Worm (Caenorhabditis elegans) whole organism, L4 larva: ENCODE data around the gene H35B03.1.

Experiments
- F44E2.7 ChIP-seq: fragments of 200-800 bp; sonication (Bioruptor generic); IDR thresholded peaks from 2 replicates; pipeline ENCODE4 v2.1.2; 2022; ENCODE audit warnings: missing genetic modification characterization, missing compliant biosample characterization
- Y5F2A.4 ChIP-seq: fragments of 200-800 bp; sonication (Bioruptor generic); optimal IDR thresholded peaks from 2 replicates; lab custom pipeline; 2018; ENCODE audit warnings: mild to moderate bottlenecking, missing genetic modification characterization, missing compliant biosample characterization
- arid-1 ChIP-seq: fragments of 200-800 bp; sonication (Bioruptor generic); conservative IDR thresholded peaks from 2 replicates; pipeline ENCODE4 v1.3.6; 2022; ENCODE audit warnings: missing genetic modification reagents, missing genetic modification characterization, missing compliant biosample characterization
- ceh-82 ChIP-seq: sonication (generic microtip); optimal IDR thresholded peaks from 2 replicates; lab custom pipeline; 2017; ENCODE audit warnings: missing biosample characterization, missing genetic modification characterization
- cey-2 ChIP-seq: sonication (generic microtip); optimal IDR thresholded peaks from 3 replicates; lab custom pipeline; 2017; ENCODE audit warnings: missing genetic modification characterization, mild to moderate bottlenecking, missing compliant biosample characterization, antibody characterized with exemption, borderline replicate concordance; ENCODE audit not compliant: insufficient read depth
- daf-16 ChIP-seq, 3 experiments: sonication (generic microtip); optimal IDR thresholded peaks; 2 replicates each; lab custom pipeline; 2016 to 2017; ENCODE audit warnings: missing genetic modification characterization in 3 of 3, missing genetic modification reagents in 3 of 3, mild to moderate bottlenecking in 2 of 3, missing compliant biosample characterization in 2 of 3, missing biosample characterization in 1 of 3, moderate library complexity in 1 of 3
- dmd-6 ChIP-seq: fragments of 200-800 bp; sonication (Bioruptor generic); IDR thresholded peaks from 2 replicates; pipeline ENCODE4 v1.3.6; 2022; ENCODE audit warnings: missing genetic modification reagents, missing genetic modification characterization, missing compliant biosample characterization
- dpl-1 ChIP-seq: fragments of 150-350 bp; optimal IDR thresholded peaks from 2 replicates; lab custom pipeline; 2014; ENCODE audit warnings: missing biosample characterization, missing genetic modification reagents, missing genetic modification characterization
- duxl-1 ChIP-seq: sonication (generic microtip); optimal IDR thresholded peaks from 2 replicates; lab custom pipeline; 2016; ENCODE audit warnings: mild to moderate bottlenecking, missing genetic modification characterization, moderate library complexity, missing compliant biosample characterization; ENCODE audit not compliant: poor library complexity
- dve-1 ChIP-seq: sonication (generic microtip); optimal IDR thresholded peaks from 2 replicates; lab custom pipeline; 2017; ENCODE audit warnings: antibody characterized with exemption, mild to moderate bottlenecking, missing genetic modification characterization, missing compliant biosample characterization; ENCODE audit not compliant: insufficient read depth
- fkh-10 ChIP-seq: fragments of 150-350 bp; optimal IDR thresholded peaks from 2 replicates; lab custom pipeline; 2014; ENCODE audit warnings: missing biosample characterization, missing genetic modification reagents, missing genetic modification characterization
- hif-1 ChIP-seq, 2 experiments: sonication (generic microtip); optimal IDR thresholded peaks; 2 replicates each; lab custom pipeline; 2016 to 2017; ENCODE audit warnings: missing compliant biosample characterization in 2 of 2, missing genetic modification characterization in 2 of 2, missing genetic modification reagents in 2 of 2, missing genotype in 2 of 2, mild to moderate bottlenecking in 1 of 2
- hlh-11 ChIP-seq: fragments of 200-800 bp; sonication (Bioruptor generic); optimal IDR thresholded peaks from 2 replicates; lab custom pipeline; 2018; ENCODE audit warnings: mild to moderate bottlenecking, missing genetic modification characterization, missing compliant biosample characterization
- hlh-30 ChIP-seq: sonication (generic microtip); optimal IDR thresholded peaks from 2 replicates; lab custom pipeline; 2017; ENCODE audit warnings: antibody characterized with exemption, mild to moderate bottlenecking, missing genetic modification characterization, missing compliant biosample characterization; ENCODE audit not compliant: insufficient read depth
- lin-1 ChIP-seq: fragments of 200-800 bp; sonication (Bioruptor generic); IDR thresholded peaks from 2 replicates; pipeline ENCODE4 v1.3.6; 2022; ENCODE audit warnings: missing genetic modification reagents, missing genetic modification characterization, missing compliant biosample characterization
- lin-13 ChIP-seq: fragments of 150-350 bp; optimal IDR thresholded peaks from 2 replicates; lab custom pipeline; 2014; ENCODE audit warnings: missing biosample characterization, missing genetic modification reagents, missing genetic modification characterization
- lin-15B ChIP-seq: fragments of 150-350 bp; sonication (generic microtip); optimal IDR thresholded peaks from 3 replicates; lab custom pipeline; 2014; ENCODE audit warnings: missing biosample characterization, missing genetic modification characterization
- lin-29 ChIP-seq: fragments of 200-800 bp; sonication (Bioruptor generic); IDR thresholded peaks from 2 replicates; pipeline ENCODE4 v1.3.6; 2022; ENCODE audit warnings: missing genetic modification reagents, missing genetic modification characterization, missing compliant biosample characterization
- lin-39 ChIP-seq: fragments of 150-350 bp; optimal IDR thresholded peaks from 2 replicates; lab custom pipeline; 2014; ENCODE audit warnings: missing biosample characterization, missing genetic modification reagents, missing genetic modification characterization
- lir-3 ChIP-seq: sonication (generic microtip); optimal IDR thresholded peaks from 2 replicates; lab custom pipeline; 2016; ENCODE audit warnings: mild to moderate bottlenecking, missing genetic modification characterization, missing compliant biosample characterization
- lsy-2 ChIP-seq, 2 experiments: fragments of 150-350 bp in 1 of 2; sonication (generic microtip) in 1 of 2; optimal IDR thresholded peaks; 2 replicates each; lab custom pipeline; 2014 to 2017; ENCODE audit warnings: missing biosample characterization in 2 of 2, missing genetic modification characterization in 2 of 2
- madf-9 ChIP-seq: fragments of 200-800 bp; sonication (Bioruptor generic); conservative IDR thresholded peaks from 2 replicates; pipeline ENCODE4 v1.3.6; 2022; ENCODE audit warnings: missing genetic modification reagents, missing genetic modification characterization, missing compliant biosample characterization
- mdl-1 ChIP-seq, 2 experiments: fragments of 150-350 bp in 1 of 2; sonication (generic microtip) in 1 of 2; optimal IDR thresholded peaks; 2 replicates each; lab custom pipeline; 2014 to 2017; ENCODE audit warnings: missing biosample characterization in 2 of 2, missing genetic modification characterization in 2 of 2
- mdt-29 ChIP-seq: fragments of 200-800 bp; sonication (Bioruptor generic); IDR thresholded peaks from 2 replicates; pipeline ENCODE4 v1.3.6; 2022; ENCODE audit warnings: missing genetic modification reagents, missing genetic modification characterization, missing compliant biosample characterization
- mxl-2 ChIP-seq: fragments of 200-800 bp; sonication (Bioruptor generic); conservative IDR thresholded peaks from 2 replicates; pipeline ENCODE4 v1.3.6; 2022; ENCODE audit warnings: missing genetic modification reagents, missing genetic modification characterization, missing compliant biosample characterization
- mxl-3 ChIP-seq: fragments of 200-800 bp; sonication (Bioruptor generic); optimal IDR thresholded peaks from 2 replicates; lab custom pipeline; 2018; ENCODE audit warnings: mild to moderate bottlenecking, missing genetic modification characterization, missing compliant biosample characterization
- nhr-28 ChIP-seq: fragments of 150-350 bp; optimal IDR thresholded peaks from 2 replicates; lab custom pipeline; 2014; ENCODE audit warnings: missing biosample characterization, missing genetic modification characterization
- nhr-41 ChIP-seq: fragments of 200-800 bp; sonication (Bioruptor generic); IDR thresholded peaks from 2 replicates; pipeline ENCODE4 v1.3.6; 2022; ENCODE audit warnings: missing genetic modification reagents, missing genetic modification characterization, missing compliant biosample characterization
- nhr-48 ChIP-seq: sonication (generic microtip); optimal IDR thresholded peaks from 2 replicates; lab custom pipeline; 2016; ENCODE audit warnings: mild to moderate bottlenecking, missing genetic modification characterization, missing compliant biosample characterization
- nhr-6 ChIP-seq: fragments of 150-350 bp; optimal IDR thresholded peaks from 2 replicates; lab custom pipeline; 2014; ENCODE audit warnings: missing biosample characterization, missing genetic modification characterization
- nhr-77 ChIP-seq: fragments of 150-350 bp; optimal IDR thresholded peaks from 2 replicates; lab custom pipeline; 2014; ENCODE audit warnings: missing biosample characterization, missing genetic modification characterization
- pha-4 ChIP-seq, 2 experiments: fragments of 150-350 bp in 1 of 2; fragments of 200-800 bp in 1 of 2; sonication (Bioruptor generic) in 1 of 2; IDR thresholded peaks in 1 of 2; optimal IDR thresholded peaks in 1 of 2; 2 replicates each; pipeline versions ENCODE4 v1.3.6 to Lab custom; 2014 to 2022; ENCODE audit warnings: missing genetic modification characterization in 2 of 2, missing genetic modification reagents in 2 of 2, missing biosample characterization in 1 of 2, missing compliant biosample characterization in 1 of 2
- php-3 ChIP-seq: fragments of 200-800 bp; sonication (Bioruptor generic); IDR thresholded peaks from 2 replicates; pipeline ENCODE4 v1.3.6; 2022; ENCODE audit warnings: missing genetic modification reagents, missing genetic modification characterization, missing compliant biosample characterization
- pqm-1 ChIP-seq: sonication (generic microtip); optimal IDR thresholded peaks from 2 replicates; lab custom pipeline; 2017; ENCODE audit warnings: missing biosample characterization, missing genetic modification characterization
- saeg-2 ChIP-seq: fragments of 200-800 bp; sonication (Bioruptor generic); IDR thresholded peaks from 2 replicates; pipeline ENCODE4 v1.3.6; 2022; ENCODE audit warnings: missing genetic modification reagents, missing genetic modification characterization, missing compliant biosample characterization
- set-16 ChIP-seq: fragments of 200-800 bp; sonication (Bioruptor generic); IDR thresholded peaks from 2 replicates; pipeline ENCODE4 v1.3.6; 2022; ENCODE audit warnings: missing genetic modification reagents, missing genetic modification characterization, missing compliant biosample characterization
- snpc-1.2 ChIP-seq: fragments of 200-800 bp; sonication (Bioruptor generic); IDR thresholded peaks from 2 replicates; pipeline ENCODE4 v1.3.6; 2022; ENCODE audit warnings: missing genetic modification reagents, missing genetic modification characterization, missing compliant biosample characterization
- snpc-4 ChIP-seq: fragments of 150-350 bp; optimal IDR thresholded peaks from 2 replicates; lab custom pipeline; 2014; ENCODE audit warnings: missing biosample characterization, missing genetic modification characterization
- tra-1 ChIP-seq: fragments of 200-800 bp; sonication (Bioruptor generic); IDR thresholded peaks from 2 replicates; pipeline ENCODE4 v1.3.6; 2022; ENCODE audit warnings: missing genetic modification reagents, missing genetic modification characterization, missing compliant biosample characterization
- unc-130 ChIP-seq: sonication (generic microtip); optimal IDR thresholded peaks from 2 replicates; lab custom pipeline; 2016; ENCODE audit warnings: missing genetic modification reagents, missing genetic modification characterization, missing compliant biosample characterization
- vab-7 ChIP-seq: fragments of 200-800 bp; sonication (Bioruptor generic); IDR thresholded peaks from 2 replicates; pipeline ENCODE4 v1.3.6; 2022; ENCODE audit warnings: missing genetic modification reagents, missing genetic modification characterization, missing compliant biosample characterization
- zag-1 ChIP-seq: fragments of 150-350 bp; optimal IDR thresholded peaks from 2 replicates; lab custom pipeline; 2014; ENCODE audit warnings: missing biosample characterization, missing genetic modification characterization
- ztf-7 ChIP-seq: fragments of 150-350 bp; optimal IDR thresholded peaks from 2 replicates; lab custom pipeline; 2014; ENCODE audit warnings: missing biosample characterization, missing genetic modification characterization

The H35B03.1 gene

ce11 chrIV:5753954-5754543 lies 28.6 kb downstream of the H35B03.1 start (continued):
- TF ChIP-seq snpc-4 (tag; lab: Kevin White, UChicago) (no peak), zag-1 (tag; lab: Kevin White, UChicago) (no peak), fkh-10 (GFP tag; lab: Kevin White, UChicago) (no peak), nhr-6 (peak; percentile 85), hif-1 (tag; optimal IDR thresholded peaks at IDR 0.05; lab: Kevin White, UChicago) (no peak), dve-1 (tag; lab: Kevin White, UChicago) (peak; percentile 82), ztf-7 (tag; lab: Kevin White, UChicago) (no peak), madf-9 (no peak), dpl-1 (GFP tag; lab: Kevin White, UChicago) (peak; percentile 35), Y5F2A.4 (GFP tag; lab: Kevin White, UChicago) (no peak), lsy-2 (tag; optimal IDR thresholded peaks at IDR 0.05; lab: Kevin White, UChicago) (peak; percentile 26 to 69), cey-2 (tag; lab: Kevin White, UChicago) (no peak), ceh-82 (tag; lab: Kevin White, UChicago) (no peak), nhr-41 (GFP tag; lab: Robert Waterston, UW) (no peak), F44E2.7 (GFP tag; lab: Robert Waterston, UW) (no peak), mxl-3 (peak; percentile 60)
- TF ChIP-seq, all 104 proteins: peak for 38

ce11 chrIV:5754821-5755220 lies 29.4 kb downstream of the H35B03.1 start:
- TF ChIP-seq lin-39 = no peak
- TF ChIP-seq dmd-6 = 0 out of 2 replicates have a peak, but pooled peaks have one; percentile 13
- no peak for TF ChIP-seq unc-130 (GFP tag; lab: Kevin White, UChicago)
- TF ChIP-seq, all 104 proteins: peak for 1

DNA sequence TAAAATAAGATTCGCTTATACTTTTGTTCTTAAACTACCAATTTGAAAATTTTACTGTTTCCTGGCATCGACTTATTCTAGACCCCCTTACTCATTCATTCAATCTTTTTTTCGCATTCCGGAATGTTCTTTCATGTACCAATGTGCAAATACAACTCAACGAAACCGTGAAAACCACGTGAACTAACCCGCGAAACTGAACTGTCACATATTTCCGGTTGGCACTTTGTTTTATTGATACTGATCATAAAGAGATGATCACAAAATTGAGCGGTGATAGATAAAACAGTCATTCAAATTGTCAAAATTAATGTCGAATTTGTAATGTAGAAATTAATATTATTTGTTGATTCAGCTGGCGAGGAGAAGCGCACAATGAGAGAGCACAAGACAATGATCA lies 30.5 kb downstream of the H35B03.1 start:
- TF ChIP-seq mdl-1 (tag; optimal IDR thresholded peaks at IDR 0.05; lab: Kevin White, UChicago) (peak; percentile 8 to 55), duxl-1 (no peak), mxl-3 (no peak), set-16 (GFP tag; lab: Robert Waterston, UW) (no peak), lin-15B (tag; lab: Kevin White, UChicago) (no peak), php-3 (GFP tag; lab: Robert Waterston, UW) (peak; percentile 93), lir-3 (tag; lab: Kevin White, UChicago) (no peak), snpc-1.2 (GFP tag; lab: Robert Waterston, UW) (no peak), pqm-1 (tag; lab: Kevin White, UChicago) (peak; percentile 49), mxl-2 (peak; percentile 94), nhr-28 (tag; lab: Kevin White, UChicago) (peak; percentile 56), dpl-1 (GFP tag; lab: Kevin White, UChicago) (peak; percentile 1), dve-1 (tag; lab: Kevin White, UChicago) (peak; percentile 87), tra-1 (GFP tag; lab: Robert Waterston, UW) (peak; percentile 57; the same call in 1 of the 2 replicates), dmd-6 (peak; percentile 97), hlh-11 (tag; lab: Kevin White, UChicago) (peak; percentile 80), pha-4 (GFP tag; IDR thresholded peaks at IDR 0.05; lab: Robert Waterston, UW) (0 out of 2 replicates have a peak, but pooled peaks have one; percentile 18), pha-4 (tag; optimal IDR thresholded peaks at IDR 0.05; lab: Kevin White, UChicago) (no peak), hlh-30 (peak; percentile 67), arid-1 (no peak), nhr-48 (peak; percentile 82), lin-29 (GFP tag; lab: Robert Waterston, UW) (no peak), daf-16 (GFP tag; optimal IDR thresholded peaks at IDR 0.05; lab: Kevin White, UChicago) (peak in 1 of 2 experiments; percentile 35), daf-16 (tag; optimal IDR thresholded peaks at IDR 0.05; lab: Kevin White, UChicago) (peak; percentile 86), nhr-77 (tag; lab: Kevin White, UChicago) (peak; percentile 26), saeg-2 (GFP tag; lab: Robert Waterston, UW) (no peak), lin-1 (peak; percentile 88), vab-7 (GFP tag; lab: Robert Waterston, UW) (0 out of 2 replicates have a peak, but pooled peaks have one; percentile 14), mdt-29 (GFP tag; lab: Robert Waterston, UW) (peak; percentile 23; the same call in 1 of the 2 replicates), lin-13 (no peak), unc-130 (GFP tag; lab: Kevin White, UChicago) (no peak)
